Fruit fly (Drosophila melanogaster): ENCODE data around the gene CG14294.
A peak's percentile ranks its signal among the peaks of the same experiment; 100 is the strongest.

Gene CG14294

dm6 chr3R:18914594-18915275 is 12.7 kb upstream of the CG14294 start, which contains the start of gene Xrp1 (continued):
- TF ChIP-seq croc (GFP tag; conservative IDR thresholded peaks at IDR 0.05) (no peak), Ssrp (tag; optimal IDR thresholded peaks at IDR 0.05) (no peak), bcd (GFP tag; optimal IDR thresholded peaks at IDR 0.05) (no peak), fd102C (GFP tag; optimal IDR thresholded peaks at IDR 0.05) (no peak), CG4854 (GFP tag; optimal IDR thresholded peaks at IDR 0.05) (no peak), chn (GFP tag; optimal IDR thresholded peaks at IDR 0.05) (peak; percentile 2), CG8290 (GFP tag; optimal IDR thresholded peaks at IDR 0.05) (no peak), CG8290 (tag; optimal IDR thresholded peaks at IDR 0.05) (peak in 1 of 2 experiments; percentile 48), E2f2 (GFP tag; IDR thresholded peaks at IDR 0.05) (no peak), D19A (tag; optimal IDR thresholded peaks at IDR 0.05) (peak; percentile 81), Pdp1 (GFP tag; optimal IDR thresholded peaks at IDR 0.05) (peak in 1 of 2 experiments; percentile 33), CG14050 (GFP tag; IDR thresholded peaks at IDR 0.05) (no peak), ci (GFP tag; IDR thresholded peaks at IDR 0.05) (0 out of 3 replicates have a peak, but pooled peaks have one; percentile 38), Antp (GFP tag; optimal IDR thresholded peaks at IDR 0.05) (peak; percentile 8), lab (GFP tag; optimal IDR thresholded peaks at IDR 0.05) (peak; percentile 43), CG9932 (GFP tag; IDR thresholded peaks at IDR 0.05) (peak; percentile 39), CG14965 (GFP tag; optimal IDR thresholded peaks at IDR 0.05; ENCODE audit: borderline replicate concordance) (no peak), ttk (GFP tag; IDR thresholded peaks at IDR 0.05) (0 out of 2 replicates have a peak, but pooled peaks have one; percentile 10), lola (GFP tag; optimal IDR thresholded peaks at IDR 0.05) (peak in 1 of 3 experiments; percentile 58), phol (tag; optimal IDR thresholded peaks at IDR 0.05) (no peak), CG2120 (GFP tag; optimal IDR thresholded peaks at IDR 0.05) (peak; percentile 40), CG12942 (GFP tag; optimal IDR thresholded peaks at IDR 0.05) (no peak), CG7786 (GFP tag; optimal IDR thresholded peaks at IDR 0.05) (peak; percentile 13), nmo (GFP tag; optimal IDR thresholded peaks at IDR 0.05) (no peak), fu2 (GFP tag; optimal IDR thresholded peaks at IDR 0.05) (peak; percentile 10), Sry-β (GFP tag; optimal IDR thresholded peaks at IDR 0.05) (no peak), Elba2 (GFP tag; optimal IDR thresholded peaks at IDR 0.05) (no peak), CG13894 (tag; optimal IDR thresholded peaks at IDR 0.05) (peak; percentile 5), NFAT (GFP tag; IDR thresholded peaks at IDR 0.05) (0 out of 2 replicates have a peak, but pooled peaks have one; percentile 26), HmgZ (tag; optimal IDR thresholded peaks at IDR 0.05) (peak; percentile 16), zf30C (GFP tag; optimal IDR thresholded peaks at IDR 0.05) (no peak), chinmo (GFP tag; IDR thresholded peaks at IDR 0.05; ENCODE audit: partially characterized antibody) (peak; percentile 64; the same call in 1 of the 4 replicates), Bgb (GFP tag; IDR thresholded peaks at IDR 0.05; ENCODE audit: partially characterized antibody) (no peak; the same call in 1 of the 2 replicates), CG10267 (tag; optimal IDR thresholded peaks at IDR 0.05) (no peak), CG12744 (GFP tag; optimal IDR thresholded peaks at IDR 0.05) (no peak), z (GFP tag; IDR thresholded peaks at IDR 0.05) (0 out of 3 replicates have a peak, but pooled peaks have one; percentile 8), sug (tag; optimal IDR thresholded peaks at IDR 0.05) (no peak), CG16863 (GFP tag; optimal IDR thresholded peaks at IDR 0.05) (no peak), yki (optimal IDR thresholded peaks at IDR 0.05) (no peak), CG17361 (GFP tag; IDR thresholded peaks at IDR 0.05) (no peak), ind (GFP tag; optimal IDR thresholded peaks at IDR 0.05) (peak; percentile 10), CG8944 (GFP tag; optimal IDR thresholded peaks at IDR 0.05) (no peak), pnt (GFP tag; optimal IDR thresholded peaks at IDR 0.05) (no peak), Hsf (GFP tag; optimal IDR thresholded peaks at IDR 0.05) (peak; percentile 17), CG15514 (GFP tag; optimal IDR thresholded peaks at IDR 0.05) (peak; percentile 11), crol (GFP tag; IDR thresholded peaks at IDR 0.05) (peak; percentile 42; the same call in 1 of the 2 replicates), CG6689 (GFP tag; IDR thresholded peaks at IDR 0.05) (peak; percentile 40; the same call in 1 of the 2 replicates), TFAM (GFP tag; optimal IDR thresholded peaks at IDR 0.05) (no peak), exex (tag; optimal IDR thresholded peaks at IDR 0.05) (peak; percentile 2), CG6654 (GFP tag; optimal IDR thresholded peaks at IDR 0.05) (no peak)

Measured in whole organism, embryonic.